Fruit fly (Drosophila melanogaster) whole organism, wandering third instar larva: ENCODE results near the gene betaGlu.

ENCODE experiments used
- Abd-B ChIP-seq: fragments of >200 bp; optimal IDR thresholded peaks from 2 replicates; lab custom pipeline; 2017; ENCODE audit warnings: missing biosample characterization, missing genetic modification characterization
- CG9705 ChIP-seq: fragments of 200-800 bp; sonication (Bioruptor generic); optimal IDR thresholded peaks from 2 replicates; lab custom pipeline; 2018; ENCODE audit warnings: missing biosample characterization, mild to moderate bottlenecking, missing genetic modification characterization
- CrebA ChIP-seq: fragments of 200-800 bp; sonication (Bioruptor generic); optimal IDR thresholded peaks from 2 replicates; lab custom pipeline; 2016; ENCODE audit warnings: missing biosample characterization, mild to moderate bottlenecking, missing genetic modification characterization, borderline replicate concordance
- Hnf4 ChIP-seq: fragments of 200-800 bp; sonication (Bioruptor generic); optimal IDR thresholded peaks from 2 replicates; lab custom pipeline; 2016; ENCODE audit warnings: missing biosample characterization, mild to moderate bottlenecking, missing genetic modification characterization
- Hr78 ChIP-seq: fragments of >200 bp; optimal IDR thresholded peaks from 2 replicates; lab custom pipeline; 2017; ENCODE audit warnings: missing biosample characterization, missing genetic modification characterization
- fru ChIP-seq: fragments of 200-800 bp; sonication (Bioruptor generic); optimal IDR thresholded peaks from 3 replicates; lab custom pipeline; 2016; ENCODE audit warnings: missing biosample characterization, mild to moderate bottlenecking, missing genetic modification characterization
- lola ChIP-seq: fragments of >200 bp; optimal IDR thresholded peaks from 2 replicates; lab custom pipeline; 2017; ENCODE audit warnings: missing biosample characterization, missing genetic modification characterization
- psq ChIP-seq: fragments of 200-800 bp; sonication (Bioruptor generic); optimal IDR thresholded peaks from 3 replicates; lab custom pipeline; 2017; ENCODE audit warnings: missing biosample characterization, mild to moderate bottlenecking, missing genetic modification characterization, moderate library complexity
- sv ChIP-seq: fragments of 200-800 bp; sonication (Bioruptor generic); optimal IDR thresholded peaks from 3 replicates; lab custom pipeline; 2016; ENCODE audit warnings: missing biosample characterization, missing genetic modification characterization
- usp ChIP-seq: fragments of >200 bp; optimal IDR thresholded peaks from 2 replicates; lab custom pipeline; 2017; ENCODE audit warnings: missing biosample characterization, missing genetic modification characterization

DNA sequence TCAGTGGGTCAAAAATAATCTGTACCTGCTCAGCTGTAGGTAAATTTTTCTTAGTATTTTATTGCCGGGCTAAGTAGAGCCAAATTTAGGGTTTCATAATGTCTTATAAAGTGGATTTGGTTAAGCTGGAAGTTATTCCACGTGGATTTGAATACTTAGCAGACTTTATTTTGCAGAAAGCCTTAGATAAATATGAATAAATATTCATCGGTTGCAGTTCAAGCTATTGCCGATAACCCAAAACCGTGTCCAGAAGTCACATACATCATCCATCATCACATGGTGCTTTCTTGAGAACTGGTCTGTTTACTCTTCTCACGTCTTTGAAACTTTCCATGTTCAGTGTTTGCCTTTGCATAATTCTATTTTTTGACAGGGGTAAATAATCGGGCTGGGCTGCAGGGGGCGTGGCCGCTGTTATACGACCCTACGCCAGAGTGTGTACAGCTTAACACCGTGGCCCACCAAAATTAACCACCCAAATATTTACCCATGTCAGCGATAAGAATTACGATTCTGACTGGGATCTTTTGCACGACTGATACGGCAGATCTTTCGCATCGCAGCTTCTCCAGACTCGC lies 13.0 kb downstream of the betaGlu start, which contains the start of gene CG2187:
- TF ChIP-seq CrebA (GFP tag; lab: Kevin White, UChicago) (no peak), psq (GFP tag; lab: Kevin White, UChicago) (no peak), sv (GFP tag; lab: Kevin White, UChicago) (no peak), CG9705 (GFP tag; lab: Kevin White, UChicago) (no peak), fru (no peak), Hnf4 (GFP tag; lab: Kevin White, UChicago) (no peak), lola (GFP tag; lab: Kevin White, UChicago) (no peak), Abd-B (no peak), Hr78 (GFP tag; lab: Kevin White, UChicago) (no peak), usp (no peak)
